Worm (Caenorhabditis elegans) whole organism, mixed stage, embryonic: ENCODE data around the gene C04F6.7.

Experiments
- M03D4.4 ChIP-seq: sonication (generic microtip); optimal IDR thresholded peaks from 2 replicates; lab custom pipeline; 2017; ENCODE audit warnings: mild to moderate bottlenecking, missing genetic modification characterization, missing compliant biosample characterization
- bed-3 ChIP-seq: fragments of 200-800 bp; sonication (Bioruptor generic); optimal IDR thresholded peaks from 3 replicates; lab custom pipeline; 2018; ENCODE audit warnings: mild to moderate bottlenecking, missing genetic modification characterization, moderate library complexity, missing compliant biosample characterization
- blmp-1 ChIP-seq: fragments of 150-350 bp; optimal IDR thresholded peaks from 2 replicates; lab custom pipeline; 2014; ENCODE audit warnings: missing biosample characterization, missing genetic modification characterization
- ceh-39 ChIP-seq: fragments of 150-350 bp; optimal IDR thresholded peaks from 2 replicates; lab custom pipeline; 2014; ENCODE audit warnings: missing biosample characterization, missing genetic modification characterization
- ceh-43 ChIP-seq: fragments of 200-800 bp; sonication (Bioruptor generic); optimal IDR thresholded peaks from 2 replicates; lab custom pipeline; 2018; ENCODE audit warnings: mild to moderate bottlenecking, missing genetic modification characterization, moderate library complexity, missing compliant biosample characterization
- ceh-83 ChIP-seq: fragments of 200-800 bp; sonication (Bioruptor generic); optimal IDR thresholded peaks from 2 replicates; lab custom pipeline; 2018; ENCODE audit warnings: mild to moderate bottlenecking, missing genetic modification characterization, missing compliant biosample characterization
- ces-1 ChIP-seq: fragments of 150-350 bp; optimal IDR thresholded peaks from 2 replicates; lab custom pipeline; 2014; ENCODE audit warnings: missing biosample characterization, missing genetic modification reagents, missing genetic modification characterization
- cnd-1 ChIP-seq: fragments of 200-800 bp; sonication (Bioruptor generic); optimal IDR thresholded peaks from 2 replicates; lab custom pipeline; 2018; ENCODE audit warnings: mild to moderate bottlenecking, missing genetic modification characterization, missing compliant biosample characterization
- drap-1 ChIP-seq: fragments of 200-800 bp; sonication (Bioruptor generic); optimal IDR thresholded peaks from 3 replicates; lab custom pipeline; 2018; ENCODE audit warnings: mild to moderate bottlenecking, missing genetic modification characterization, missing compliant biosample characterization
- elt-1 ChIP-seq: sonication (generic microtip); optimal IDR thresholded peaks from 2 replicates; lab custom pipeline; 2017; ENCODE audit warnings: missing genetic modification characterization, mild to moderate bottlenecking, missing compliant biosample characterization, antibody characterized with exemption, moderate library complexity, borderline replicate concordance; ENCODE audit not compliant: insufficient read depth
- elt-3 ChIP-seq: fragments of 150-350 bp; optimal IDR thresholded peaks from 2 replicates; lab custom pipeline; 2014; ENCODE audit warnings: missing biosample characterization, missing genetic modification characterization
- flh-1 ChIP-seq: fragments of 200-800 bp; sonication (Bioruptor generic); optimal IDR thresholded peaks from 2 replicates; lab custom pipeline; 2018; ENCODE audit warnings: mild to moderate bottlenecking, missing genetic modification characterization, moderate library complexity, missing compliant biosample characterization
- ham-2 ChIP-seq: fragments of 200-800 bp; sonication (Bioruptor generic); optimal IDR thresholded peaks from 2 replicates; lab custom pipeline; 2018; ENCODE audit warnings: mild to moderate bottlenecking, missing genetic modification characterization, missing compliant biosample characterization
- hlh-1 ChIP-seq: fragments of 150-350 bp; optimal IDR thresholded peaks from 2 replicates; lab custom pipeline; 2014; ENCODE audit warnings: missing biosample characterization, missing genetic modification reagents, missing genetic modification characterization
- lin-13 ChIP-seq: fragments of 150-350 bp; optimal IDR thresholded peaks from 2 replicates; lab custom pipeline; 2014; ENCODE audit warnings: missing biosample characterization, missing genetic modification characterization
- lin-32 ChIP-seq: fragments of 200-800 bp; sonication (Bioruptor generic); optimal IDR thresholded peaks from 2 replicates; lab custom pipeline; 2018; ENCODE audit warnings: mild to moderate bottlenecking, missing genetic modification characterization, missing compliant biosample characterization
- lsy-2 ChIP-seq: fragments of 150-350 bp; optimal IDR thresholded peaks from 2 replicates; lab custom pipeline; 2014; ENCODE audit warnings: missing biosample characterization, missing genetic modification characterization
- mab-5 ChIP-seq: fragments of 150-350 bp; optimal IDR thresholded peaks from 2 replicates; lab custom pipeline; 2014; ENCODE audit warnings: missing biosample characterization, missing genetic modification characterization
- mep-1 ChIP-seq: fragments of 150-350 bp; optimal IDR thresholded peaks from 2 replicates; lab custom pipeline; 2017; ENCODE audit warnings: missing biosample characterization, missing genetic modification reagents, missing genetic modification characterization, inconsistent platforms
- mls-2 ChIP-seq: sonication (generic microtip); optimal IDR thresholded peaks from 2 replicates; lab custom pipeline; 2016; ENCODE audit warnings: mild to moderate bottlenecking, missing genetic modification characterization, moderate library complexity, missing compliant biosample characterization
- nhr-12 ChIP-seq: fragments of 150-350 bp; optimal IDR thresholded peaks from 2 replicates; lab custom pipeline; 2014; ENCODE audit warnings: missing biosample characterization, missing genetic modification characterization
- nhr-2 ChIP-seq: fragments of 150-350 bp; optimal IDR thresholded peaks from 2 replicates; lab custom pipeline; 2014; ENCODE audit warnings: missing biosample characterization, missing genetic modification characterization
- nhr-237 ChIP-seq: fragments of 150-350 bp; optimal IDR thresholded peaks from 2 replicates; lab custom pipeline; 2014; ENCODE audit warnings: missing biosample characterization, missing genetic modification characterization
- nhr-28 ChIP-seq: fragments of 150-350 bp; optimal IDR thresholded peaks from 2 replicates; lab custom pipeline; 2014; ENCODE audit warnings: missing biosample characterization, missing genetic modification characterization
- nhr-76 ChIP-seq: sonication (generic microtip); optimal IDR thresholded peaks from 2 replicates; lab custom pipeline; 2017; ENCODE audit warnings: missing biosample characterization, missing genetic modification characterization
- pha-4 ChIP-seq: fragments of 150-350 bp; optimal IDR thresholded peaks from 2 replicates; lab custom pipeline; 2018; ENCODE audit warnings: missing biosample characterization, missing genetic modification reagents, missing genetic modification characterization
- sem-2 ChIP-seq: fragments of 200-800 bp; sonication (Bioruptor generic); optimal IDR thresholded peaks from 2 replicates; lab custom pipeline; 2018; ENCODE audit warnings: mild to moderate bottlenecking, missing genetic modification characterization, missing compliant biosample characterization
- snpc-4 ChIP-seq: fragments of 150-350 bp; optimal IDR thresholded peaks from 2 replicates; lab custom pipeline; 2014; ENCODE audit warnings: missing biosample characterization, missing genetic modification characterization
- sptf-1 ChIP-seq: sonication (generic microtip); optimal IDR thresholded peaks from 2 replicates; lab custom pipeline; 2017; ENCODE audit warnings: mild to moderate bottlenecking, missing genetic modification characterization, moderate library complexity, missing compliant biosample characterization
- tbx-8 ChIP-seq: fragments of 200-800 bp; sonication (Bioruptor generic); optimal IDR thresholded peaks from 2 replicates; lab custom pipeline; 2018; ENCODE audit warnings: mild to moderate bottlenecking, missing genetic modification characterization, moderate library complexity, missing compliant biosample characterization
- unc-120 ChIP-seq: sonication (generic microtip); optimal IDR thresholded peaks from 2 replicates; lab custom pipeline; 2017; ENCODE audit warnings: missing genetic modification characterization, missing compliant biosample characterization; ENCODE audit not compliant: poor library complexity, severe bottlenecking
- unc-39 ChIP-seq: fragments of 150-350 bp; optimal IDR thresholded peaks from 2 replicates; lab custom pipeline; 2014; ENCODE audit warnings: missing biosample characterization, missing genetic modification characterization
- unc-62 ChIP-seq: fragments of 150-350 bp; optimal IDR thresholded peaks from 2 replicates; lab custom pipeline; 2014; ENCODE audit warnings: missing biosample characterization, missing genetic modification reagents, missing genetic modification characterization
- zip-8 ChIP-seq: fragments of 150-350 bp; optimal IDR thresholded peaks from 2 replicates; lab custom pipeline; 2014; ENCODE audit warnings: missing biosample characterization, missing genetic modification characterization
- ztf-11 ChIP-seq: fragments of 150-350 bp; optimal IDR thresholded peaks from 2 replicates; lab custom pipeline; 2014; ENCODE audit warnings: missing biosample characterization, missing genetic modification characterization

The C04F6.7 gene

DNA sequence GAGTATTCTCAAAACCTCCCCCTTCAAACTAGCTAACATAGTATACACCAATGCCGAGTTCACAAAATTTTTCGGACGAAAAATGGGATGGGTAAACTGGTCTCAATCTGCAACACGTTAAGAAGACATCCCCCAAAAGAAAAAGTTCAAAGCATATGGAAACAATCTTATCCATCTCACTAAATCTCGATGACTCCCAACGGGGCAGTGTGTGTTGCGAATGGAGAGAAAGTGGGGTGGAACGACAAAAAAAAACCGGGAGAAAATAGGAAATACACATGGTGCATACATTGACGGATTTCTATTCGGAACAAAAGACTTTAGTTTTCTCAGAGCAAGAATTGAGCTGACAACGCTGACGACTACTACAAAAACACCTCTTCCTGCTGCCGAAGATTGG lies 43.7 kb downstream of the C04F6.7 start:
- TF ChIP-seq mep-1 (tag; lab: Kevin White, UChicago) (no peak), unc-39 (tag; lab: Kevin White, UChicago) (no peak)
- TF ChIP-seq, all 35 proteins: peak for 0

DNA sequence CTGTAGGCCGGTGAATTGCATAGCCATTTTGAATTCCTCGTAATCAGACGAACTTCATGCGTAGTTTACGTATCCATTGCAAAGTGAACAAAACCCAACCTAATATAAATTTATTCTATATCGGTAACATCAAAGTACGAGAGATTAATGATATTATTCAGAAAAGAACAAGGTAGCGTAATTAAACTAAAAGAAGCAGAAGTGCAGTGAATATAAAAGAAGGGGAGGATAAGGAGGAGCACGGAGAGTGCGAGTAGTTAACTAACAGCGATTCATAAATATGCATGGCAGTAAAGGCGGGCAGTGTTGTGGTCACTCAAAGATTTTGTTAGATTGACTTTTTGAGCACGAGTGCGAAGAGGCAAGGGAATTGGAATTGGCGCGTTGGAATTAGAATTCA lies 44.3 kb downstream of the C04F6.7 start, which contains the start of gene clc-3:
Gene clc-3, minus strand, starts transcription at position 101 of the 400 bp plus-strand sequence.
- TF ChIP-seq sem-2 (GFP tag; lab: Kevin White, UChicago) (no peak), ces-1 (GFP tag; lab: Kevin White, UChicago) (peak; percentile 18)

DNA sequence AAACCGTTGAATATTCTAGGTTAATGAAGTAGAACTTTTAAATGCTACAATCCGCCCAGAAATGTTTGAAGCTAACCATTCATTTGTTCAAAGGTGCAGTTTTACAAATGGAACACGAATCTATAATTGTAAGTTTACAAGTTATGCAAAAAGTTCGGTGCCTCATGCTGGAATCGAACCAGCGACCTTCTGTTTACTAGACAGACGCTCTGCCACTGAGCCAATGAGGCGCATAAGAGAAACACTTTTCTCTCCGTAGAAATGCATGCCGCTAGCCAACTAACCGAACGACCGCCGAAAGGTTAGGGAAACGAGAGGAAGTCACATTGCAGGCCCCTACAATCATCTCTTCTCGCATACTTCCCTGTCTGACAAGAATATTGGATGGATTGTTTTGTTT lies 47.7 kb downstream of the C04F6.7 start:
- TF ChIP-seq sem-2 (GFP tag; lab: Kevin White, UChicago) (peak; percentile 81), ceh-43 (GFP tag; lab: Kevin White, UChicago) (peak; percentile 85), unc-39 (tag; lab: Kevin White, UChicago) (peak; percentile 33), elt-1 (no peak), ztf-11 (tag; lab: Kevin White, UChicago) (peak; percentile 35), pha-4 (peak; percentile 23), sptf-1 (tag; lab: Kevin White, UChicago) (peak; percentile 95), hlh-1 (tag; lab: Kevin White, UChicago) (peak; percentile 49), nhr-76 (no peak), mls-2 (tag; lab: Kevin White, UChicago) (peak; percentile 94), ceh-83 (peak; percentile 92), blmp-1 (tag; lab: Kevin White, UChicago) (no peak), ham-2 (GFP tag; lab: Kevin White, UChicago) (peak; percentile 77), lin-32 (GFP tag; lab: Kevin White, UChicago) (peak; percentile 76), nhr-12 (tag; lab: Kevin White, UChicago) (peak; percentile 24), lin-13 (tag; lab: Kevin White, UChicago) (peak; percentile 19), bed-3 (peak; percentile 84), ces-1 (GFP tag; lab: Kevin White, UChicago) (peak; percentile 60), nhr-2 (tag; lab: Kevin White, UChicago) (no peak), elt-3 (tag; lab: Kevin White, UChicago) (no peak), ceh-39 (tag; lab: Kevin White, UChicago) (no peak), cnd-1 (tag; lab: Kevin White, UChicago) (peak; percentile 88), lsy-2 (tag; lab: Kevin White, UChicago) (peak; percentile 29), unc-62 (GFP tag; lab: Kevin White, UChicago) (peak; percentile 60), unc-120 (tag; lab: Kevin White, UChicago) (peak; percentile 81), drap-1 (peak; percentile 94), mep-1 (tag; lab: Kevin White, UChicago) (peak; percentile 67), nhr-28 (tag; lab: Kevin White, UChicago) (no peak), tbx-8 (peak; percentile 44), snpc-4 (no peak), zip-8 (no peak), nhr-237 (peak; percentile 37), flh-1 (GFP tag; lab: Kevin White, UChicago) (peak; percentile 71), M03D4.4 (peak; percentile 90), mab-5 (no peak)

- TF ChIP-seq ztf-11 (tag; lab: Kevin White, UChicago): no peak
- TF ChIP-seq blmp-1 (tag; lab: Kevin White, UChicago): no peak
- TF ChIP-seq nhr-2 (tag; lab: Kevin White, UChicago): no peak
- no peak for TF ChIP-seq ceh-43 (GFP tag; lab: Kevin White, UChicago)
Measured at ce11 chrX:3369442-3369841, 49.5 kb downstream of the C04F6.7 start.
